Fruit fly (Drosophila melanogaster): ENCODE measurements around the gene CG6511.

DNA sequence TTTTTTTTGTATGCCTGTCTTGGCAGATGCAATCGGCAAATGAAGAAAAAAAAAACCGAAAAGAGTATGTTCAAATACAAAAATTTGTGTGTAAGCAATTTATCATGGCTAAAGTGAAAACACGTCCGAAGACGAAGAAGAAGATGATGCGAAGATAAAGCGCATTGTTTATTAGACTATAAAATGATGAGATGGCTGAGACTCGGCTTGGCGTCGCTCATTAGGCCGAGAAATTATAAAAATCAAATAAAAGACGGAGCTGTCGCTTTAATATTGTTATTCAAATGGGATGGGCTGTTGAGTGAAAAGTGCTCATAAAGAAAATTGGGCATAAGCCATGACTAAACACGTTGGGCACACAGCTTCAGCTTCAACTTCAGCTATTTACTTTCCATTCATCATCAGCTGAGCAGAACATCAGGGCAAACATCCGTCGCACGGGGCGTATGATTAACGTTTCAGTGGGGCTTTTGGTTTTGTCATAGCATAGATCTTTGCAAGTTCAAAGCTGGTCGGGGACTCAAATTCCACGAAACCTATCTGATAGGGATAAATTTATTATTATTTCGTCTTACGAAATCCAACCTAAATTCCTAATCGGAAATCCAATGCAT is 49.6 kb downstream of the CG6511 start:
- TF ChIP-seq Jra (GFP tag; optimal IDR thresholded peaks at IDR 0.05), result no peak
- no peak for TF ChIP-seq sage (GFP tag; optimal IDR thresholded peaks at IDR 0.05)
- no peak for TF ChIP-seq Myc (optimal IDR thresholded peaks at IDR 0.05)
